Worm (Caenorhabditis elegans) whole organism, late embryonic: ENCODE results near the gene cyp-25A3.

ENCODE experiments used
- F13H6.1 ChIP-seq: sonication (generic microtip); optimal IDR thresholded peaks from 2 replicates; lab custom pipeline; 2016; ENCODE audit warnings: missing genetic modification characterization, missing compliant biosample characterization
- K09A11.1 ChIP-seq: sonication (generic microtip); optimal IDR thresholded peaks from 2 replicates; lab custom pipeline; 2017; ENCODE audit warnings: antibody characterized with exemption, mild to moderate bottlenecking, missing genetic modification characterization, missing compliant biosample characterization; ENCODE audit not compliant: insufficient read depth
- Y22D7AL.16 ChIP-seq: sonication (generic microtip); optimal IDR thresholded peaks from 2 replicates; lab custom pipeline; 2016; ENCODE audit warnings: missing genetic modification characterization, missing compliant biosample characterization
- ahr-1 ChIP-seq: sonication (generic microtip); optimal IDR thresholded peaks from 2 replicates; lab custom pipeline; 2016; ENCODE audit warnings: missing genetic modification characterization, missing compliant biosample characterization
- ama-1 ChIP-seq: fragments of 150-350 bp; optimal IDR thresholded peaks from 2 replicates; lab custom pipeline; 2014
- ceh-19 ChIP-seq: fragments of 200-800 bp; sonication (Bioruptor generic); optimal IDR thresholded peaks from 2 replicates; lab custom pipeline; 2018; ENCODE audit warnings: mild to moderate bottlenecking, missing genetic modification characterization, missing compliant biosample characterization
- ceh-2 ChIP-seq: sonication (generic microtip); optimal IDR thresholded peaks from 2 replicates; lab custom pipeline; 2016; ENCODE audit warnings: missing genotype, missing genetic modification characterization, missing compliant biosample characterization
- ceh-22 ChIP-seq: sonication (generic microtip); optimal IDR thresholded peaks from 2 replicates; lab custom pipeline; 2017; ENCODE audit warnings: missing biosample characterization, missing genetic modification characterization
- ceh-24 ChIP-seq: sonication (generic microtip); optimal IDR thresholded peaks from 2 replicates; lab custom pipeline; 2016; ENCODE audit warnings: mild to moderate bottlenecking, missing genetic modification characterization, missing compliant biosample characterization
- ceh-30 ChIP-seq: fragments of 150-350 bp; optimal IDR thresholded peaks from 2 replicates; lab custom pipeline; 2014; ENCODE audit warnings: missing biosample characterization, missing genetic modification characterization
- ceh-31 ChIP-seq: sonication (generic microtip); optimal IDR thresholded peaks from 2 replicates; lab custom pipeline; 2016; ENCODE audit warnings: missing genetic modification characterization, missing compliant biosample characterization
- ceh-45 ChIP-seq: fragments of 200-800 bp; sonication (Bioruptor generic); IDR thresholded peaks from 2 replicates; pipeline ENCODE4 v1.3.6; 2022; ENCODE audit warnings: missing genetic modification reagents, missing genetic modification characterization, missing compliant biosample characterization
- ceh-48 ChIP-seq: sonication (generic microtip); optimal IDR thresholded peaks from 2 replicates; lab custom pipeline; 2016; ENCODE audit warnings: missing genetic modification characterization, inconsistent platforms, missing compliant biosample characterization
- ceh-9 ChIP-seq: sonication (generic microtip); optimal IDR thresholded peaks from 2 replicates; lab custom pipeline; 2016; ENCODE audit warnings: mild to moderate bottlenecking, missing genetic modification characterization, inconsistent platforms, missing compliant biosample characterization
- che-1 ChIP-seq: sonication (generic microtip); optimal IDR thresholded peaks from 2 replicates; lab custom pipeline; 2016; ENCODE audit warnings: mild to moderate bottlenecking, missing genetic modification characterization, missing compliant biosample characterization
- dve-1 ChIP-seq: sonication (generic microtip); optimal IDR thresholded peaks from 2 replicates; lab custom pipeline; 2017; ENCODE audit warnings: antibody characterized with exemption, mild to moderate bottlenecking, missing genetic modification characterization, missing compliant biosample characterization
- elt-2 ChIP-seq: sonication (generic microtip); optimal IDR thresholded peaks from 2 replicates; lab custom pipeline; 2016; ENCODE audit warnings: missing genetic modification reagents, missing genetic modification characterization, missing compliant biosample characterization
- fax-1 ChIP-seq: sonication (generic microtip); optimal IDR thresholded peaks from 2 replicates; lab custom pipeline; 2016; ENCODE audit warnings: missing genotype, missing genetic modification characterization, missing compliant biosample characterization
- fkh-10 ChIP-seq: fragments of 150-350 bp; optimal IDR thresholded peaks from 2 replicates; lab custom pipeline; 2014; ENCODE audit warnings: missing biosample characterization, missing genetic modification reagents, missing genetic modification characterization
- gmeb-2 ChIP-seq: sonication (generic microtip); optimal IDR thresholded peaks from 2 replicates; lab custom pipeline; 2016; ENCODE audit warnings: missing genetic modification characterization, inconsistent platforms, missing compliant biosample characterization
- hlh-15 ChIP-seq: sonication (generic microtip); optimal IDR thresholded peaks from 2 replicates; lab custom pipeline; 2016; ENCODE audit warnings: missing genetic modification characterization, missing compliant biosample characterization
- hlh-8 ChIP-seq: sonication (generic microtip); optimal IDR thresholded peaks from 2 replicates; lab custom pipeline; 2016; ENCODE audit warnings: missing genotype, missing genetic modification characterization, missing compliant biosample characterization
- lim-6 ChIP-seq: sonication (generic microtip); optimal IDR thresholded peaks from 2 replicates; lab custom pipeline; 2016; ENCODE audit warnings: missing genetic modification characterization, missing compliant biosample characterization
- lin-11 ChIP-seq: fragments of 200-800 bp; sonication (Bioruptor generic); optimal IDR thresholded peaks from 2 replicates; lab custom pipeline; 2018; ENCODE audit warnings: mild to moderate bottlenecking, missing genetic modification characterization, missing compliant biosample characterization
- nhr-232 ChIP-seq: sonication (generic microtip); optimal IDR thresholded peaks from 2 replicates; lab custom pipeline; 2016; ENCODE audit warnings: missing genetic modification characterization, missing compliant biosample characterization
- pat-9 ChIP-seq: fragments of 200-800 bp; sonication (Bioruptor generic); optimal IDR thresholded peaks from 2 replicates; lab custom pipeline; 2018; ENCODE audit warnings: mild to moderate bottlenecking, missing genetic modification characterization, moderate library complexity, missing compliant biosample characterization
- pax-1 ChIP-seq: fragments of 150-350 bp; optimal IDR thresholded peaks from 2 replicates; lab custom pipeline; 2014; ENCODE audit warnings: missing biosample characterization, missing genetic modification characterization
- pha-2 ChIP-seq: sonication (generic microtip); optimal IDR thresholded peaks from 2 replicates; lab custom pipeline; 2017; ENCODE audit warnings: mild to moderate bottlenecking, missing genetic modification characterization, missing compliant biosample characterization
- pqm-1 ChIP-seq: sonication (generic microtip); optimal IDR thresholded peaks from 2 replicates; lab custom pipeline; 2016; ENCODE audit warnings: missing genetic modification characterization, missing compliant biosample characterization
- pros-1 ChIP-seq: fragments of 150-350 bp; optimal IDR thresholded peaks from 2 replicates; lab custom pipeline; 2014; ENCODE audit warnings: missing biosample characterization, missing genetic modification reagents, missing genetic modification characterization
- ref-2 ChIP-seq: sonication (generic microtip); optimal IDR thresholded peaks from 2 replicates; lab custom pipeline; 2016; ENCODE audit warnings: missing genetic modification characterization, missing compliant biosample characterization
- rnt-1 ChIP-seq: sonication (generic microtip); optimal IDR thresholded peaks from 2 replicates; lab custom pipeline; 2016; ENCODE audit warnings: missing genetic modification characterization, missing compliant biosample characterization
- sdc-2 ChIP-seq: sonication (generic microtip); optimal IDR thresholded peaks from 2 replicates; lab custom pipeline; 2016; ENCODE audit warnings: missing genotype, missing genetic modification characterization, missing compliant biosample characterization
- syd-9 ChIP-seq: sonication (generic microtip); optimal IDR thresholded peaks from 2 replicates; lab custom pipeline; 2016; ENCODE audit warnings: mild to moderate bottlenecking, missing genetic modification characterization, moderate library complexity, missing compliant biosample characterization
- unc-42 ChIP-seq: sonication (generic microtip); optimal IDR thresholded peaks from 2 replicates; lab custom pipeline; 2016; ENCODE audit warnings: missing genotype, missing genetic modification characterization, missing compliant biosample characterization
- unc-55 ChIP-seq: sonication (generic microtip); optimal IDR thresholded peaks from 2 replicates; lab custom pipeline; 2017; ENCODE audit warnings: missing biosample characterization, missing genetic modification reagents, missing genetic modification characterization
- zip-5 ChIP-seq: sonication (generic microtip); optimal IDR thresholded peaks from 2 replicates; lab custom pipeline; 2016; ENCODE audit warnings: missing genetic modification characterization, missing compliant biosample characterization

Gene cyp-25A3

DNA sequence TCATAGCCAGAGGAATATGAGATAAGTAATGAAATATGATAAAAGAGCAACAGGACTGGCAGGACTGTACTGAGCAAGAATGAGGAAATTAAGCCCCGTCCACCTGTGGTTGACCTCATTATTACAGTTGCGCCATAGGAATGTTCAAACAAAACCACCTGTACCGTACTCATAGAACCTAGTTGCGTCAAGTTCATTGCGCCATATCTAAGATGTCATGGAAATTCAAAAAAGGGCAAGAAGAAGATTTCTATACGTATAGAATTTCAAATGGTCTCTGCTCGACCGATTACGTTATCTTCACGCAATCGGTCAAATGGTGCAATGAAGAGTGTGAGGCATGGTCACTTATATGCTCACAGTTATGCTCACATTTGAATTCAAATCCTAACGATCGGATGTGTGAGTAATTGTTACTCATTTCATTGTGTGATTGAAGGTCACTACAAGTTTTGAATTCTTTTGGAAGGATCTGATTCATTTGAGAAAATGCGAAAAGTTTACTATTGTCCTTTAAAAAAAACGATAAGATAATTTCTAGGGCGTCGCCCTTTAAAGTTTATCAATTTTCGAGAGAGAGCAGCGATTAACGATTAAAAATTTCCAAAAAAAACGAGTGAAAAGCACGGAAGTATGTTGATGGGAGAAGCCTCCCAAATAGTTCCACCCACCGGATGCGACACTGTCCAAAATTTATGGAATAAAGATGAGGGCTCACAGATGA lies 32.4 kb upstream of the cyp-25A3 start:
- TF ChIP-seq nhr-232 (tag; lab: Kevin White, UChicago) (no peak), dve-1 (tag; lab: Kevin White, UChicago) (no peak)

DNA sequence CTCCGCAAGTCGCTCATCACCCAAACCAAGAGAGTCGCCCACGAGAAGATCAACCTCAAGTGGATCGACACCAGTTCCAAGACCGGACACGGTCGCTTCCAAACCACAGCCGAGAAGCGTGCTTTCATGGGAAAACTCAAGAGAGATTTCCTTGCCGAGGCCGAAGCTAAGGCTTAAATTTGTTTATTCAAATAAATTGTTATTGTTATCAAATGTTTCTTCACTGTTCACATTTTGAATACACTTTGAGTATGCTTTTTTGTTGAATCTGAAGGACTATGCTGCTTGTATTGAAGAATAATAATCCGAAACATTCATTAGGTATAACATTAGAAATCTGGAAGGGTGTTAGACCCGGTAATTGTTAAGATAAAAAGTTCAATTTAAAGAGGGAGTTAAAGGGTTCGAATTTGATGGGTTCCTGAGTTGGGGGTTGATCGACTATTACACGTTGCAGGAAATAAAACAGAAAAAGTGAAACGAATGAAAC lies 29.8 kb upstream of the cyp-25A3 start:
- TF ChIP-seq rnt-1 (no peak), fkh-10 (no peak), pat-9 (tag; lab: Kevin White, UChicago) (no peak), K09A11.1 (tag; lab: Kevin White, UChicago) (no peak), pros-1 (tag; lab: Kevin White, UChicago) (no peak), ceh-19 (GFP tag; lab: Kevin White, UChicago) (no peak), gmeb-2 (peak; percentile 4), ceh-45 (GFP tag; lab: Robert Waterston, UW) (no peak), pqm-1 (tag; lab: Kevin White, UChicago) (no peak), elt-2 (tag; lab: Kevin White, UChicago) (no peak), ceh-2 (no peak), hlh-15 (no peak), ceh-31 (no peak), lim-6 (tag; lab: Kevin White, UChicago) (no peak), fax-1 (tag; lab: Kevin White, UChicago) (no peak), sdc-2 (tag; lab: Kevin White, UChicago) (no peak), pha-2 (no peak), hlh-8 (tag; lab: Kevin White, UChicago) (no peak), ahr-1 (tag; lab: Kevin White, UChicago) (no peak), ref-2 (tag; lab: Kevin White, UChicago) (no peak), syd-9 (tag; lab: Kevin White, UChicago) (no peak), Y22D7AL.16 (tag; lab: Kevin White, UChicago) (peak; percentile 4), unc-42 (tag; lab: Kevin White, UChicago) (no peak), ceh-24 (tag; lab: Kevin White, UChicago) (no peak), ama-1 (lab: Kevin White, UChicago) (peak; percentile 62), che-1 (tag; lab: Kevin White, UChicago) (no peak)

DNA sequence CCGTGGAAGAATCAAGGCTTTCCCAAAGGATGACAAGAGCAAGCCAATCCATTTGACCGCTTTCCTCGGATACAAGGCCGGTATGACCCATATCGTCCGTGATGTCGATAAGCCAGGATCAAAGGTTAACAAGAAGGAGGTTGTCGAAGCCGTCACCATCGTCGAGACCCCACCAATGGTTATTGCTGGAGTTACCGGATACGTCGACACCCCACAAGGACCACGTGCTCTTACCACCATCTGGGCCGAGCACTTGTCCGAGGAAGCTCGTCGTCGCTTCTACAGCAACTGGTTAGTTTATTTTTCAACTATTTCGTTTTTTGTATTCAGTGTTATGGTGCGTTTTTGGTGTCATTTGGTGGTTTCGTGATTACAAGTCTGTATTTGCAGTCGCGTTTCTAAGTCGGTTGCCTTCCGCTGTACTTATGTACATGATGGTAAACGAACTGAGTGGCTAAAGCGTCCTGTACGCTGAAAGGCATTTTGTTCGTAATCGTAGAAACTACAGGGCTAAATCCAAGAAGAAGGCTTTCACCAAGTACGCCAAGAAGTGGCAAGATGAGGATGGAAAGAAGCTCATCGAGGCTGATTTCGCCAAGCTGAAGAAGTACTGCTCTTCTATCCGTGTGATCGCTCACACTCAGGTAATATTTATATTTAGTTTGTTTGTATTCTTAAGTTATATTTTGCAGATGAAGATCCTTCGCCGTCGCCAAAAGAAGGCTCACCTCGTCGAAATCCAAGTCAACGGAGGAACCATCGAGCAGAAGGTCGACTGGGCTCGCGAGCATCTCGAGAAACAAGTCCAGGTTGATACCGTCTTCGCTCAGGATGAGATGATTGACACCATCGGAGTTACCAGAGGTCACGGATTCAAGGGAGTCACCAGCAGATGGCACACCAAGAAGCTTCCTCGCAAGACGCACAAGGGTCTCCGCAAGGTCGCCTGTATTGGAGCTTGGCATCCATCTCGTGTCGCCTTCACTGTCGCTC lies 28.7 kb upstream of the cyp-25A3 start:
- TF ChIP-seq ceh-22 (no peak), ceh-24 (tag; lab: Kevin White, UChicago) (no peak), pax-1 (tag; lab: Kevin White, UChicago) (no peak), ceh-48 (no peak), hlh-8 (tag; lab: Kevin White, UChicago) (no peak), rnt-1 (no peak), Y22D7AL.16 (tag; lab: Kevin White, UChicago) (no peak), unc-55 (GFP tag; lab: Kevin White, UChicago) (no peak), lin-11 (no peak), zip-5 (tag; lab: Kevin White, UChicago) (no peak), F13H6.1 (tag; lab: Kevin White, UChicago) (no peak), ceh-19 (GFP tag; lab: Kevin White, UChicago) (no peak), K09A11.1 (tag; lab: Kevin White, UChicago) (no peak), ceh-9 (tag; lab: Kevin White, UChicago) (no peak), pqm-1 (tag; lab: Kevin White, UChicago) (no peak), ahr-1 (tag; lab: Kevin White, UChicago) (no peak), pha-2 (no peak), ceh-30 (no peak), che-1 (tag; lab: Kevin White, UChicago) (no peak)
- TF ChIP-seq, all 69 proteins: peak for 0
